Worm (Caenorhabditis elegans): ENCODE results near the gene chil-18.

ce11 chrII:9489922-9490321 is 41.9 kb downstream of the chil-18 start:
- TF ChIP-seq T22C8.4 (GFP tag; IDR thresholded peaks at IDR 0.05) (no peak), ztf-29 (GFP tag; IDR thresholded peaks at IDR 0.05) (no peak), flt-1 (GFP tag; IDR thresholded peaks at IDR 0.05) (no peak), med-1 (GFP tag; optimal IDR thresholded peaks at IDR 0.05; ENCODE audit: insufficient read depth) (no peak), klf-2 (GFP tag; conservative IDR thresholded peaks at IDR 0.05) (no peak), cog-1 (tag; optimal IDR thresholded peaks at IDR 0.05) (no peak), tab-1 (GFP tag; IDR thresholded peaks at IDR 0.05) (no peak)

Data from whole organism, midembryonic.